Worm (Caenorhabditis elegans) whole organism, mixed stage, embryonic: ENCODE measurements around the gene ver-3.

Experiments used
- M03D4.4 ChIP-seq: sonication (generic microtip); optimal IDR thresholded peaks from 2 replicates; lab custom pipeline; 2017; ENCODE audit warnings: mild to moderate bottlenecking, missing genetic modification characterization, missing compliant biosample characterization
- bed-3 ChIP-seq: fragments of 200-800 bp; sonication (Bioruptor generic); optimal IDR thresholded peaks from 3 replicates; lab custom pipeline; 2018; ENCODE audit warnings: mild to moderate bottlenecking, missing genetic modification characterization, moderate library complexity, missing compliant biosample characterization
- blmp-1 ChIP-seq: fragments of 150-350 bp; optimal IDR thresholded peaks from 2 replicates; lab custom pipeline; 2014; ENCODE audit warnings: missing biosample characterization, missing genetic modification characterization
- ceh-39 ChIP-seq: fragments of 150-350 bp; optimal IDR thresholded peaks from 2 replicates; lab custom pipeline; 2014; ENCODE audit warnings: missing biosample characterization, missing genetic modification characterization
- ceh-43 ChIP-seq: fragments of 200-800 bp; sonication (Bioruptor generic); optimal IDR thresholded peaks from 2 replicates; lab custom pipeline; 2018; ENCODE audit warnings: mild to moderate bottlenecking, missing genetic modification characterization, moderate library complexity, missing compliant biosample characterization
- ceh-83 ChIP-seq: fragments of 200-800 bp; sonication (Bioruptor generic); optimal IDR thresholded peaks from 2 replicates; lab custom pipeline; 2018; ENCODE audit warnings: mild to moderate bottlenecking, missing genetic modification characterization, missing compliant biosample characterization
- ces-1 ChIP-seq: fragments of 150-350 bp; optimal IDR thresholded peaks from 2 replicates; lab custom pipeline; 2014; ENCODE audit warnings: missing biosample characterization, missing genetic modification reagents, missing genetic modification characterization
- cnd-1 ChIP-seq: fragments of 200-800 bp; sonication (Bioruptor generic); optimal IDR thresholded peaks from 2 replicates; lab custom pipeline; 2018; ENCODE audit warnings: mild to moderate bottlenecking, missing genetic modification characterization, missing compliant biosample characterization
- drap-1 ChIP-seq: fragments of 200-800 bp; sonication (Bioruptor generic); optimal IDR thresholded peaks from 3 replicates; lab custom pipeline; 2018; ENCODE audit warnings: mild to moderate bottlenecking, missing genetic modification characterization, missing compliant biosample characterization
- elt-1 ChIP-seq: sonication (generic microtip); optimal IDR thresholded peaks from 2 replicates; lab custom pipeline; 2017; ENCODE audit warnings: missing genetic modification characterization, mild to moderate bottlenecking, missing compliant biosample characterization, antibody characterized with exemption, moderate library complexity, borderline replicate concordance; ENCODE audit not compliant: insufficient read depth
- elt-3 ChIP-seq: fragments of 150-350 bp; optimal IDR thresholded peaks from 2 replicates; lab custom pipeline; 2014; ENCODE audit warnings: missing biosample characterization, missing genetic modification characterization
- flh-1 ChIP-seq: fragments of 200-800 bp; sonication (Bioruptor generic); optimal IDR thresholded peaks from 2 replicates; lab custom pipeline; 2018; ENCODE audit warnings: mild to moderate bottlenecking, missing genetic modification characterization, moderate library complexity, missing compliant biosample characterization
- ham-2 ChIP-seq: fragments of 200-800 bp; sonication (Bioruptor generic); optimal IDR thresholded peaks from 2 replicates; lab custom pipeline; 2018; ENCODE audit warnings: mild to moderate bottlenecking, missing genetic modification characterization, missing compliant biosample characterization
- hlh-1 ChIP-seq: fragments of 150-350 bp; optimal IDR thresholded peaks from 2 replicates; lab custom pipeline; 2014; ENCODE audit warnings: missing biosample characterization, missing genetic modification reagents, missing genetic modification characterization
- lin-13 ChIP-seq: fragments of 150-350 bp; optimal IDR thresholded peaks from 2 replicates; lab custom pipeline; 2014; ENCODE audit warnings: missing biosample characterization, missing genetic modification characterization
- lsy-2 ChIP-seq: fragments of 150-350 bp; optimal IDR thresholded peaks from 2 replicates; lab custom pipeline; 2014; ENCODE audit warnings: missing biosample characterization, missing genetic modification characterization
- mab-5 ChIP-seq: fragments of 150-350 bp; optimal IDR thresholded peaks from 2 replicates; lab custom pipeline; 2014; ENCODE audit warnings: missing biosample characterization, missing genetic modification characterization
- mep-1 ChIP-seq: fragments of 150-350 bp; optimal IDR thresholded peaks from 2 replicates; lab custom pipeline; 2017; ENCODE audit warnings: missing biosample characterization, missing genetic modification reagents, missing genetic modification characterization, inconsistent platforms
- mls-2 ChIP-seq: sonication (generic microtip); optimal IDR thresholded peaks from 2 replicates; lab custom pipeline; 2016; ENCODE audit warnings: mild to moderate bottlenecking, missing genetic modification characterization, moderate library complexity, missing compliant biosample characterization
- nhr-12 ChIP-seq: fragments of 150-350 bp; optimal IDR thresholded peaks from 2 replicates; lab custom pipeline; 2014; ENCODE audit warnings: missing biosample characterization, missing genetic modification characterization
- nhr-2 ChIP-seq: fragments of 150-350 bp; optimal IDR thresholded peaks from 2 replicates; lab custom pipeline; 2014; ENCODE audit warnings: missing biosample characterization, missing genetic modification characterization
- nhr-237 ChIP-seq: fragments of 150-350 bp; optimal IDR thresholded peaks from 2 replicates; lab custom pipeline; 2014; ENCODE audit warnings: missing biosample characterization, missing genetic modification characterization
- nhr-28 ChIP-seq: fragments of 150-350 bp; optimal IDR thresholded peaks from 2 replicates; lab custom pipeline; 2014; ENCODE audit warnings: missing biosample characterization, missing genetic modification characterization
- nhr-76 ChIP-seq: sonication (generic microtip); optimal IDR thresholded peaks from 2 replicates; lab custom pipeline; 2017; ENCODE audit warnings: missing biosample characterization, missing genetic modification characterization
- pha-4 ChIP-seq: fragments of 150-350 bp; optimal IDR thresholded peaks from 2 replicates; lab custom pipeline; 2018; ENCODE audit warnings: missing biosample characterization, missing genetic modification reagents, missing genetic modification characterization
- sem-2 ChIP-seq: fragments of 200-800 bp; sonication (Bioruptor generic); optimal IDR thresholded peaks from 2 replicates; lab custom pipeline; 2018; ENCODE audit warnings: mild to moderate bottlenecking, missing genetic modification characterization, missing compliant biosample characterization
- snpc-4 ChIP-seq: fragments of 150-350 bp; optimal IDR thresholded peaks from 2 replicates; lab custom pipeline; 2014; ENCODE audit warnings: missing biosample characterization, missing genetic modification characterization
- sptf-1 ChIP-seq: sonication (generic microtip); optimal IDR thresholded peaks from 2 replicates; lab custom pipeline; 2017; ENCODE audit warnings: mild to moderate bottlenecking, missing genetic modification characterization, moderate library complexity, missing compliant biosample characterization
- tbx-8 ChIP-seq: fragments of 200-800 bp; sonication (Bioruptor generic); optimal IDR thresholded peaks from 2 replicates; lab custom pipeline; 2018; ENCODE audit warnings: mild to moderate bottlenecking, missing genetic modification characterization, moderate library complexity, missing compliant biosample characterization
- unc-120 ChIP-seq: sonication (generic microtip); optimal IDR thresholded peaks from 2 replicates; lab custom pipeline; 2017; ENCODE audit warnings: missing genetic modification characterization, missing compliant biosample characterization; ENCODE audit not compliant: poor library complexity, severe bottlenecking
- unc-39 ChIP-seq: fragments of 150-350 bp; optimal IDR thresholded peaks from 2 replicates; lab custom pipeline; 2014; ENCODE audit warnings: missing biosample characterization, missing genetic modification characterization
- zip-8 ChIP-seq: fragments of 150-350 bp; optimal IDR thresholded peaks from 2 replicates; lab custom pipeline; 2014; ENCODE audit warnings: missing biosample characterization, missing genetic modification characterization
- ztf-11 ChIP-seq: fragments of 150-350 bp; optimal IDR thresholded peaks from 2 replicates; lab custom pipeline; 2014; ENCODE audit warnings: missing biosample characterization, missing genetic modification characterization

Gene ver-3

DNA sequence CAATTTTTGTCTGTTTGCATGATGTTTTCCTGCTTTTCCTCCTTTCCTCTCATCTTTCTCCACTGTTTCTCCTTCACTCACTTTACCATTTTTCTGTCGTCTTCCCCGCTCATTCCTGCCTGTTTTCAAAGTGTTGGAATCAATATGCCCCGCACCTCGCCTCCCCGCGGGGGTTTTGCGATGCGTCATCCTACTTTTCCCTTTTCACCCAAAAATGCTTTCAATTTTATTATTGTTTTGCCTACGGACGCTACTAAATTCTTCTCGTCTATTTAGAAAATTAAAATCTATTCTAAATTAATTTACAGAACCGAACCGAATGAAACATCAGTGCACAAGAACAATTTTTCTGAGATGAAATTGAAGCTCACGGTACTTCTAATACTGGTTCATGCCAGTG is at the start of gene ver-3:
Gene ver-3 (plus strand): TSS at position 301 of the 400 bp plus-strand sequence.
- no peak for TF ChIP-seq nhr-28 (tag; lab: Kevin White, UChicago)
- TF ChIP-seq nhr-76 = no peak
- TF ChIP-seq snpc-4 (tag; lab: Kevin White, UChicago) = no peak
- TF ChIP-seq elt-3 (tag; lab: Kevin White, UChicago) = no peak
- no peak for TF ChIP-seq drap-1 (GFP tag; lab: Kevin White, UChicago)
- no peak for TF ChIP-seq flh-1 (GFP tag; lab: Kevin White, UChicago)
- TF ChIP-seq mls-2 (tag; lab: Kevin White, UChicago) = no peak

- TF ChIP-seq nhr-76 = no peak
- TF ChIP-seq unc-120 = no peak
- TF ChIP-seq lin-13 (tag; lab: Kevin White, UChicago) = no peak
- TF ChIP-seq nhr-12 (tag; lab: Kevin White, UChicago) = no peak
- no peak for TF ChIP-seq ceh-83 (GFP tag; lab: Kevin White, UChicago)
- TF ChIP-seq M03D4.4 = no peak
- no peak for TF ChIP-seq nhr-2 (tag; lab: Kevin White, UChicago)
- no peak for TF ChIP-seq lsy-2 (tag; lab: Kevin White, UChicago)
- TF ChIP-seq snpc-4 (tag; lab: Kevin White, UChicago) = no peak
- no peak for TF ChIP-seq hlh-1 (tag; lab: Kevin White, UChicago)
- TF ChIP-seq sptf-1 = no peak
- no peak for TF ChIP-seq nhr-28 (tag; lab: Kevin White, UChicago)
- TF ChIP-seq ceh-43 (GFP tag; lab: Kevin White, UChicago) = no peak
- TF ChIP-seq ces-1 = no peak
These were observed 43.4 kb upstream of the ver-3 start, which contains the start of gene T21B6.3 for ce11 chrX:10948852-10949251. TSS of gene T21B6.3 (minus strand) at chrX:10948952.

- no peak for TF ChIP-seq ceh-83 (GFP tag; lab: Kevin White, UChicago)
- TF ChIP-seq, all 35 proteins: peak for 0
These were observed 41.1 kb upstream of the ver-3 start, which contains the start of gene K09C8.7 for ce11 chrX:10951168-10951567. TSS of gene K09C8.7 (minus strand) at chrX:10951393.

- no peak for TF ChIP-seq sem-2 (GFP tag; lab: Kevin White, UChicago)
- TF ChIP-seq lsy-2 (tag; lab: Kevin White, UChicago) = no peak
- no peak for TF ChIP-seq blmp-1 (tag; lab: Kevin White, UChicago)
- TF ChIP-seq ham-2 = no peak
- no peak for TF ChIP-seq mab-5 (tag; lab: Kevin White, UChicago)
- TF ChIP-seq nhr-2 (tag; lab: Kevin White, UChicago) = no peak
- TF ChIP-seq M03D4.4 = no peak
- no peak for TF ChIP-seq mep-1 (tag; lab: Kevin White, UChicago)
- no peak for TF ChIP-seq ces-1
- TF ChIP-seq nhr-76 = no peak
- TF ChIP-seq bed-3 (GFP tag; lab: Kevin White, UChicago) = no peak
- TF ChIP-seq nhr-28 (tag; lab: Kevin White, UChicago) = no peak
- no peak for TF ChIP-seq snpc-4 (tag; lab: Kevin White, UChicago)
- TF ChIP-seq elt-1 (tag; lab: Kevin White, UChicago) = no peak
- TF ChIP-seq ceh-39 (tag; lab: Kevin White, UChicago) = no peak
- TF ChIP-seq ceh-83 (GFP tag; lab: Kevin White, UChicago) = no peak
- no peak for TF ChIP-seq pha-4
- TF ChIP-seq cnd-1 (tag; lab: Kevin White, UChicago) = no peak
- no peak for TF ChIP-seq ceh-43 (GFP tag; lab: Kevin White, UChicago)
- TF ChIP-seq tbx-8 = no peak
These were observed 40.4 kb upstream of the ver-3 start for ce11 chrX:10951922-10952321.

DNA sequence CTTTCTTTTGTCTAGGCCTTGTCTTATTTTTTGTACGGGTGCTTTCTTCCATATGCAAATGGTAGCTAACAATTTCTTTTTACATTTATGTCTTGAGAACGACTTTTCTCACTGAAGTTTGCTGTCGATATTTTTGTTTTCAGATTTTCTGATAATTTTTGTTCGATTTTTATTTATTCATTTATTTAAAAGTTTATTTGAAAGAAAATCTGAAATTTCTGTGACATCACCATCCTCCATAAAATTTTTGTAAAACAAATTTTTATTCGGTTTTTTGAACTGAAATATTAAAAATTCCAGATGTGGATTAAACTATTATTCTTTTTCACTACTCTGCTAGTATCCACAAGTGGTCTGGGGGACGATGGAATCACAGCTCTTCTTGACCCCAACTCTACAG is 38.4 kb upstream of the ver-3 start, which contains the start of gene pbo-4:
Gene pbo-4 (plus strand): TSS at position 301 of the 400 bp plus-strand sequence.
- TF ChIP-seq mab-5 (tag; lab: Kevin White, UChicago) (no peak), elt-1 (tag; lab: Kevin White, UChicago) (no peak), unc-39 (tag; lab: Kevin White, UChicago) (no peak), ceh-83 (GFP tag; lab: Kevin White, UChicago) (no peak), hlh-1 (tag; lab: Kevin White, UChicago) (no peak), nhr-237 (tag; lab: Kevin White, UChicago) (no peak), zip-8 (no peak), drap-1 (GFP tag; lab: Kevin White, UChicago) (no peak), nhr-28 (tag; lab: Kevin White, UChicago) (no peak), ham-2 (no peak), bed-3 (GFP tag; lab: Kevin White, UChicago) (no peak), lsy-2 (tag; lab: Kevin White, UChicago) (no peak), sem-2 (GFP tag; lab: Kevin White, UChicago) (no peak), flh-1 (GFP tag; lab: Kevin White, UChicago) (no peak), elt-3 (tag; lab: Kevin White, UChicago) (no peak), pha-4 (no peak), ztf-11 (tag; lab: Kevin White, UChicago) (no peak)
